Worm (Caenorhabditis elegans) whole organism, L4/young adult: ENCODE results near the gene ugt-17.

Experiments
- W03F9.2 ChIP-seq: fragments of 150-350 bp; optimal IDR thresholded peaks from 2 replicates; lab custom pipeline; 2014; ENCODE audit warnings: missing biosample characterization, missing genetic modification characterization
- him-1 ChIP-seq: sonication (generic microtip); optimal IDR thresholded peaks from 2 replicates; lab custom pipeline; 2016; ENCODE audit warnings: missing genotype, missing genetic modification reagents, missing genetic modification characterization, missing compliant biosample characterization

DNA sequence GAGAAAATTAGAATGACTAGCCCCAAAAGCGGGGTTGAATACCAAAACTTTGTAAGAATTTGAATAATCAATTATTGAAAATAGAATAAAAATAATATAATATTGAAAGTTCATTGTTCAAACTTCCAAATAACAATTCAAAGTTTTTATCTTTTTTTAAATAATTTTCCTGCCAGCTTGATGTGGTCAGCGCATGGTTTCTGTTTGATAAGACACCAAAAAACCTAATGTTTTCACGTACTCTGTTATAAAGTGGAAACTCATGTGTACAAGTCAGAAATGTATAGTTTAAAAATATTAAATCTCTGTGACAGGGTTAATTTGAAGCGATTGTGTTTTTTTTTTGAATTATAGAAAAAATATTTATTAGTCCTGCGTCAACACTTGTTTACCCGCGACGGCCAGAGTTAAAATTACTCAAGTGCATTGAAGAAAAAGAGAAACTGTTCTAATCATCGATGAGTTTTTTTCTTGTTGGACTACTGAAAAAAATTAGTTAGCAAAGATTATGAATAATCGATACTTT, at the start of gene ugt-17:
- TF ChIP-seq him-1 (no peak), W03F9.2 (tag; lab: Kevin White, UChicago) (no peak)
